Worm (Caenorhabditis elegans): Measurements from ENCODE around the gene glb-13.

DNA sequence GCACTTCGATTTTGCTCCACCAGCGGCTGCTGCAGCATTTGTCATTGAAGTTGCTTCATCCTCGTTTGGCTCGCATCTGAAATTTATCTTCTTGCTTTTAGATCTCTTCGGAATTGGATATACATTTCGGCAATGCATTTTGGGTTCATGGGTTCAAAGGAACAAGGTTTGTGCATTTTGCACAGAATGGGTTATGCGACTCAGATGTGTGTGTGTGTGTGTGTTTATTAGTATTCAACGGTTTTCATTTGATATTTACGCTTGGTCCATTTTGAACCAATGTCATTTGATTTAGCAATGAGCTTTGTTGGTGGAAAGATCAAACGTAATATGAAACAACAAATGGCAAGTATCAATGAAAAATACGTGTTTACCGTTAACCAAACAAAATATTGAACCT is 2.4 kb downstream of the glb-13 start:
- no peak for TF ChIP-seq eor-1 (tag; optimal IDR thresholded peaks at IDR 0.05)
- TF ChIP-seq unc-62 (GFP tag; optimal IDR thresholded peaks at IDR 0.05): no peak
- TF ChIP-seq ztf-11 (tag; optimal IDR thresholded peaks at IDR 0.05): no peak
- TF ChIP-seq fkh-10 (GFP tag; optimal IDR thresholded peaks at IDR 0.05): no peak
- TF ChIP-seq mdl-1 (tag; optimal IDR thresholded peaks at IDR 0.05): no peak
- TF ChIP-seq ZK546.5 (tag; optimal IDR thresholded peaks at IDR 0.05): no peak
- TF ChIP-seq ama-1 (optimal IDR thresholded peaks at IDR 0.05): no peak
- no peak for TF ChIP-seq skn-1 (tag; optimal IDR thresholded peaks at IDR 0.05)
- no peak for TF ChIP-seq nhr-28 (tag; optimal IDR thresholded peaks at IDR 0.05)
- no peak for TF ChIP-seq nhr-76 (tag; optimal IDR thresholded peaks at IDR 0.05)
- no peak for TF ChIP-seq tbx-2 (tag; optimal IDR thresholded peaks at IDR 0.05)
- no peak for TF ChIP-seq nhr-11 (tag; optimal IDR thresholded peaks at IDR 0.05)
